Worm (Caenorhabditis elegans): ENCODE results near the gene Y49E10.29.

- no peak for TF ChIP-seq sup-37 (GFP tag; optimal IDR thresholded peaks at IDR 0.05)
- no peak for TF ChIP-seq sptf-1 (tag; optimal IDR thresholded peaks at IDR 0.05)
- TF ChIP-seq isw-1 (GFP tag; IDR thresholded peaks at IDR 0.05) = no peak
- TF ChIP-seq pax-3 (tag; optimal IDR thresholded peaks at IDR 0.05) = no peak
- TF ChIP-seq fkh-10 (GFP tag; optimal IDR thresholded peaks at IDR 0.05) = no peak
- no peak for TF ChIP-seq ama-1 (optimal IDR thresholded peaks at IDR 0.05)
- no peak for TF ChIP-seq nhr-76 (tag; optimal IDR thresholded peaks at IDR 0.05)
- TF ChIP-seq nhr-19 (GFP tag; conservative IDR thresholded peaks at IDR 0.05) = no peak
- no peak for TF ChIP-seq elt-3 (tag; optimal IDR thresholded peaks at IDR 0.05)
- TF ChIP-seq fkh-4 (tag; optimal IDR thresholded peaks at IDR 0.05; ENCODE audit: borderline replicate concordance) = no peak
- TF ChIP-seq unc-98 (GFP tag; IDR thresholded peaks at IDR 0.05) = no peak
- TF ChIP-seq unc-62 (GFP tag; optimal IDR thresholded peaks at IDR 0.05) = no peak
Observed at ce11 chrIII:12430209-12430608, 38.8 kb upstream of the Y49E10.29 start, which contains the start of gene Y49E10.16.

Measured in whole organism, L1 larva.